Worm (Caenorhabditis elegans): ENCODE results near the gene C28G1.2.

C28G1.2 gene

DNA sequence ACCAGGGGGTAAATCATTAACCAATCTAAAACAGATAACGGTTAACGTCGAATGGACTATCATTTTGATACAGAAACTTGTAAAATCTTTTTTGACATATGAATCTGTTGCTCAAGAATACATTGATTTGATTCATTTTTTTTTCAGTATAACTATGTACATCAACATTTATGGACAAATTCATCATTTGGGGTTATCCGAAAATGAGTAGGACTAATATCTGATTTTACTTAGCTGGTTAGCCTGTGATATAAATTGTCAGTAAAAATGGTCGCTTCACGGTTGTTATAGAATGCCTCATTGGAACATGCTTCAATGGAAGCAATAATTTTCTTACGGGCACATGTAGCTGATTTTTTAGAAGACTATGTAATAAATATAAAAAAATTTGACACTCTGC lies 38.2 kb upstream of the C28G1.2 start:
- TF ChIP-seq lin-15B (tag; optimal IDR thresholded peaks at IDR 0.05) (no peak), pqm-1 (tag; optimal IDR thresholded peaks at IDR 0.05) (no peak), R02D3.7 (tag; optimal IDR thresholded peaks at IDR 0.05) (no peak)

DNA sequence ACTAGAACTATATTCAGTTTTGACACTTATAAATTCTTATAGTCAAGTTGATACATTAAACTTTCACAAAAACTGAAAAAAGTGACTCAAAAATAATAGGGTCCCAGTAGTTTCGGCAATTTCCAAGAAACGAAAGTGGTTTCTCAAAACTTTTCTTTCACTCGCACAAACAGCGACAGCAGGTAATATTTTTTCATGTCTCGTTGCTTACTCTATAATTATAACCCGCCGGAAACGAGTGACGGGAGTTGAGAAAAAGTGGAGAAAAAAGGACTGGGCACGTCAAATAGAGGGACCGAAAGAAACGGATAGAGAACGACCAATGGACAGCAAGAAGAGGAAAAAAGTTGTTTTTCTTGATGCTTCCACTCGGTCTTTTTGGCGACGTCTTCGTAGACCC lies 35.9 kb upstream of the C28G1.2 start:
- peak; percentile 21 for TF ChIP-seq lin-39 (tag; optimal IDR thresholded peaks at IDR 0.05)
- no peak for TF ChIP-seq ceh-16 (tag; optimal IDR thresholded peaks at IDR 0.05)
- TF ChIP-seq hmg-11 (tag; optimal IDR thresholded peaks at IDR 0.05): peak; percentile 23
- no peak for TF ChIP-seq fkh-10 (GFP tag; optimal IDR thresholded peaks at IDR 0.05)
- peak; percentile 39 for TF ChIP-seq nfya-1 (tag; optimal IDR thresholded peaks at IDR 0.05; ENCODE audit: insufficient read depth)

DNA sequence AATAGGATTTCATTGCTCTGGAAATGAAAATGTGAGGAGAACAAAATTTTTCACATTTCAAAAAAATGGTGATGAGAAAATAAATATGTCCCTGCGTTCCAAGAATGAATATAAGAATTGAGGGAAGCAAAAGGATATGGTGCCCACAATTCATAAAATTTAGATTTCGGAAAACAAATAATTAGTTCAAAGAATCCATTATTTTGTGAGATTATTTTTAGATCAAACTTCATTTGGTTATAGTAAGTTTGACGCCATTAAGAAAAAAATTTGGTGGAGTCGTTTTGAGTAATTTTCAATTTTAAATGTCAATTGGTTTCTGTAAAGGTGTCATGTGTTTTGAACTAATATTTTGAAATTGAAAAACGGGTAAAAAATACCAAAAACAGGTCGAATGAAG lies 35.5 kb upstream of the C28G1.2 start:
- TF ChIP-seq nhr-11 (tag; optimal IDR thresholded peaks at IDR 0.05): no peak
- no peak for TF ChIP-seq ztf-4 (tag; optimal IDR thresholded peaks at IDR 0.05)
- no peak for TF ChIP-seq daf-12 (tag; optimal IDR thresholded peaks at IDR 0.05)
- no peak for TF ChIP-seq R02D3.7 (tag; optimal IDR thresholded peaks at IDR 0.05)
- TF ChIP-seq pha-4 (tag; optimal IDR thresholded peaks at IDR 0.05): no peak
- TF ChIP-seq eor-1 (tag; optimal IDR thresholded peaks at IDR 0.05): no peak
- TF ChIP-seq nhr-25 (tag; optimal IDR thresholded peaks at IDR 0.05): no peak
- TF ChIP-seq lin-15B (tag; optimal IDR thresholded peaks at IDR 0.05): no peak
- TF ChIP-seq nhr-28 (tag; optimal IDR thresholded peaks at IDR 0.05): no peak
- no peak for TF ChIP-seq fos-1 (tag; optimal IDR thresholded peaks at IDR 0.05)
- no peak for TF ChIP-seq ztf-11 (tag; optimal IDR thresholded peaks at IDR 0.05)
- TF ChIP-seq ceh-16 (tag; optimal IDR thresholded peaks at IDR 0.05): no peak
- TF ChIP-seq lsy-12 (tag; optimal IDR thresholded peaks at IDR 0.05): no peak
- TF ChIP-seq sea-2 (GFP tag; optimal IDR thresholded peaks at IDR 0.05): no peak
- no peak for TF ChIP-seq nhr-12 (tag; optimal IDR thresholded peaks at IDR 0.05)
- TF ChIP-seq pqm-1 (tag; optimal IDR thresholded peaks at IDR 0.05): no peak
- TF ChIP-seq mdl-1 (tag; optimal IDR thresholded peaks at IDR 0.05): no peak
- TF ChIP-seq elt-2 (tag; optimal IDR thresholded peaks at IDR 0.05): no peak
- no peak for TF ChIP-seq ama-1 (optimal IDR thresholded peaks at IDR 0.05)

DNA sequence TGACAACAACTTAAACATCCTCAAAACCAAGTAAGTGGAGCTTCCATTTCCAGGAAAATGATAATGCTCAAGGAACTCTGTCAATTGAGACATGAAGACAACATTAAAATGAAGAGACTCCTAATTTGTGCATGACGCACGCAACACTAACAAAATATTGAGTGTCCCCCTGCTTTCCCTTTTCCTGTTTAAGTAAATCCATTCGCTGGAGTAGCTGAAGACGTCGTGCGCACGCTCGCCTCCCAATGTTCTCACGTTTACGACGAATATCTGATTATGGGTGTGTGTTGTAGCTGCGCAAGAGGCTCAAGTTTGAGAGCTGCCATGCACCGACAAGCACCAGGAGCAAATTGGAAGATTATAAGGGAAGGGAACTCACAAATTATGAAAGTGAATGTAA lies 34.8 kb upstream of the C28G1.2 start:
- no peak for TF ChIP-seq mdl-1 (tag; optimal IDR thresholded peaks at IDR 0.05)
- no peak for TF ChIP-seq ama-1 (optimal IDR thresholded peaks at IDR 0.05)
- no peak for TF ChIP-seq snpc-4 (tag; optimal IDR thresholded peaks at IDR 0.05)
- TF ChIP-seq fkh-10 (GFP tag; optimal IDR thresholded peaks at IDR 0.05): peak; percentile 77
- TF ChIP-seq egl-5 (tag; optimal IDR thresholded peaks at IDR 0.05): no peak
- peak; percentile 45 for TF ChIP-seq lin-39 (tag; optimal IDR thresholded peaks at IDR 0.05)
- no peak for TF ChIP-seq mml-1 (tag; optimal IDR thresholded peaks at IDR 0.05)
- TF ChIP-seq nfya-1 (tag; optimal IDR thresholded peaks at IDR 0.05; ENCODE audit: insufficient read depth): peak; percentile 37
- TF ChIP-seq ceh-28 (tag; optimal IDR thresholded peaks at IDR 0.05): no peak

DNA sequence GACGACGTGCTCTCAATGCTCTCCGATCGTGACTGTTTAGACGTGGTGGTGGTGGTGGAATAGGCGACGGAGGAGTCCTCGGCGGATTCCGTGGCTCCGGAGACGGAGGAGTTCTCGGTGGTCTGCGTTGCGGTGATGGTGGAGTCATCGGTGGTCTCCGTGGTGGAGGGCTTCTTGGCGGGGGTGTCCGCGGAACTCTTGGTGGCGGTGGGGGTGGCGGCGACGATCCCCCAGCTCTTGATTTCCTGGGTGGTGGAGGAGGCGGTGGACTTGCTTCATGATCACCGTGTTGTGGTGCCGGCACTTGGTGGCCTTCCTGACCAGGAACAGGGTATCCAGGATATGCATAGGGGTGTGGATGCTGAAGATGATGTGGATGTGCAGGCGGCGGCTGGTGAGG lies 30.3 kb upstream of the C28G1.2 start:
- TF ChIP-seq elt-3 (tag; optimal IDR thresholded peaks at IDR 0.05) (no peak), egl-5 (tag; optimal IDR thresholded peaks at IDR 0.05) (no peak), egl-27 (tag; optimal IDR thresholded peaks at IDR 0.05) (no peak), mml-1 (tag; optimal IDR thresholded peaks at IDR 0.05) (no peak), mdl-1 (tag; optimal IDR thresholded peaks at IDR 0.05) (no peak), nhr-23 (tag; optimal IDR thresholded peaks at IDR 0.05) (no peak), ztf-11 (tag; optimal IDR thresholded peaks at IDR 0.05) (no peak), nhr-11 (tag; optimal IDR thresholded peaks at IDR 0.05) (no peak), pqm-1 (tag; optimal IDR thresholded peaks at IDR 0.05) (no peak), ZK546.5 (tag; optimal IDR thresholded peaks at IDR 0.05) (no peak), nhr-77 (tag; optimal IDR thresholded peaks at IDR 0.05) (no peak), nhr-28 (tag; optimal IDR thresholded peaks at IDR 0.05) (no peak), zag-1 (tag; optimal IDR thresholded peaks at IDR 0.05) (no peak), nhr-237 (tag; optimal IDR thresholded peaks at IDR 0.05) (no peak), elt-2 (tag; optimal IDR thresholded peaks at IDR 0.05) (no peak)
